Worm (Caenorhabditis elegans) whole organism, L3 larva: ENCODE data around the gene arrd-4.

ENCODE experiments used
- hmg-11 ChIP-seq: sonication (generic microtip); optimal IDR thresholded peaks from 2 replicates; lab custom pipeline; 2016; ENCODE audit warnings: missing genetic modification characterization, missing compliant biosample characterization
- nfya-1 ChIP-seq: sonication (generic microtip); optimal IDR thresholded peaks from 2 replicates; lab custom pipeline; 2017; ENCODE audit warnings: missing genetic modification characterization, mild to moderate bottlenecking, missing compliant biosample characterization, antibody characterized with exemption, moderate library complexity; ENCODE audit not compliant: insufficient read depth
- skn-1 ChIP-seq: fragments of 150-350 bp; optimal IDR thresholded peaks from 2 replicates; lab custom pipeline; 2014; ENCODE audit warnings: missing biosample characterization, missing genetic modification characterization
- snpc-4 ChIP-seq: fragments of 150-350 bp; optimal IDR thresholded peaks from 2 replicates; lab custom pipeline; 2014; ENCODE audit warnings: missing biosample characterization, missing genetic modification characterization
- tbx-2 ChIP-seq: sonication (generic microtip); optimal IDR thresholded peaks from 2 replicates; lab custom pipeline; 2016; ENCODE audit warnings: mild to moderate bottlenecking, missing genetic modification characterization, missing compliant biosample characterization
- unc-62 ChIP-seq: fragments of 150-350 bp; sonication (generic microtip); optimal IDR thresholded peaks from 4 replicates; lab custom pipeline; 2014; ENCODE audit warnings: missing biosample characterization, missing genetic modification reagents, missing genetic modification characterization
- zag-1 ChIP-seq: fragments of 150-350 bp; optimal IDR thresholded peaks from 2 replicates; lab custom pipeline; 2014; ENCODE audit warnings: missing biosample characterization, missing genetic modification characterization

ce11 chrII:9793197-9793596 is 44.9 kb downstream of the arrd-4 start, which contains the start of gene cyp-13A3:
- no peak for TF ChIP-seq unc-62 (GFP tag; lab: Kevin White, UChicago)
- no peak for TF ChIP-seq tbx-2
- TF ChIP-seq hmg-11 (tag; lab: Kevin White, UChicago): no peak
- TF ChIP-seq snpc-4 (tag; lab: Kevin White, UChicago): no peak
- no peak for TF ChIP-seq skn-1 (tag; lab: Kevin White, UChicago)
- no peak for TF ChIP-seq nfya-1 (tag; lab: Kevin White, UChicago)
- TF ChIP-seq zag-1 (tag; lab: Kevin White, UChicago): no peak
